Worm (Caenorhabditis elegans) whole organism, late embryonic: ENCODE data around the gene his-38.

Experiments
- ceh-2 ChIP-seq: sonication (generic microtip); optimal IDR thresholded peaks from 2 replicates; lab custom pipeline; 2016; ENCODE audit warnings: missing genotype, missing genetic modification characterization, missing compliant biosample characterization
- ceh-30 ChIP-seq: fragments of 150-350 bp; optimal IDR thresholded peaks from 2 replicates; lab custom pipeline; 2014; ENCODE audit warnings: missing biosample characterization, missing genetic modification characterization
- dmd-4 ChIP-seq: sonication (generic microtip); optimal IDR thresholded peaks from 2 replicates; lab custom pipeline; 2016; ENCODE audit warnings: borderline replicate concordance, missing genetic modification characterization, missing compliant biosample characterization
- eyg-1 ChIP-seq: sonication (generic microtip); optimal IDR thresholded peaks from 2 replicates; lab custom pipeline; 2016; ENCODE audit warnings: missing genotype, missing genetic modification characterization, missing compliant biosample characterization
- pag-3 ChIP-seq: sonication (generic microtip); optimal IDR thresholded peaks from 2 replicates; lab custom pipeline; 2016; ENCODE audit warnings: missing compliant biosample characterization, missing genetic modification characterization, borderline replicate concordance
- pha-4 ChIP-seq: fragments of 150-350 bp; optimal IDR thresholded peaks from 2 replicates; lab custom pipeline; 2018; ENCODE audit warnings: missing biosample characterization, missing genetic modification reagents, missing genetic modification characterization
- ref-2 ChIP-seq: sonication (generic microtip); optimal IDR thresholded peaks from 2 replicates; lab custom pipeline; 2016; ENCODE audit warnings: missing genetic modification characterization, missing compliant biosample characterization
- syd-9 ChIP-seq: sonication (generic microtip); optimal IDR thresholded peaks from 2 replicates; lab custom pipeline; 2016; ENCODE audit warnings: mild to moderate bottlenecking, missing genetic modification characterization, moderate library complexity, missing compliant biosample characterization

DNA sequence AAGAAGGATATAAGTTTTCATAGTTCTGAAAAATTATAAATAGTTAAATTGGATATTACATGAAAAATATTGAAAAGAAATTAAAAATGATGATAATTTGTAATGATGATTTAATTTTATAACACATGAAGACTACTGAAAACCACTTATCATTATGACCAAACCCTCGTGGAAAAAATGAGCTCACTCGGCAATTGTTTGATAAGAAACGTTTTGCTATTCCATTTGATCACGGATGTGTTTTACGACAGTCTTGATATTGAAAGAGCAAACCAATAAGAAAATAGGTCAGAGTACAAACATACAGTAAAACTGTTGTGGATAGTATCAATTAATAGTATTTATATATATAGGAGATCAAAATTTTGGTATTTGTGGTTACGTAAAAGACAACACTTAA, 5.7 kb upstream of the his-38 start, which contains the start of gene spp-3:
- no peak for TF ChIP-seq dmd-4 (tag; lab: Kevin White, UChicago)
- TF ChIP-seq pag-3 (tag; lab: Kevin White, UChicago), result no peak
- no peak for TF ChIP-seq ceh-30 (tag; lab: Kevin White, UChicago)
- no peak for TF ChIP-seq ref-2
- no peak for TF ChIP-seq eyg-1 (tag; lab: Kevin White, UChicago)
- TF ChIP-seq syd-9 (tag; lab: Kevin White, UChicago), result no peak
- TF ChIP-seq pha-4 (tag; lab: Kevin White, UChicago), result no peak
- TF ChIP-seq ceh-2 (tag; lab: Kevin White, UChicago), result no peak
